Worm (Caenorhabditis elegans) whole organism, L3 larva: Measurements from ENCODE around the gene col-116.

Source experiments
- lin-15B ChIP-seq: fragments of 150-350 bp; optimal IDR thresholded peaks from 2 replicates; lab custom pipeline; 2014; ENCODE audit warnings: missing biosample characterization, missing genetic modification characterization
- nhr-11 ChIP-seq: fragments of 150-350 bp; optimal IDR thresholded peaks from 2 replicates; lab custom pipeline; 2014; ENCODE audit warnings: missing biosample characterization, missing genetic modification characterization
- ztf-11 ChIP-seq: fragments of 150-350 bp; optimal IDR thresholded peaks from 2 replicates; lab custom pipeline; 2014; ENCODE audit warnings: missing biosample characterization, missing genetic modification characterization

ce11 chrIV:8307408-8307807 is 48.3 kb upstream of the col-116 start:
- TF ChIP-seq nhr-11 (tag; lab: Kevin White, UChicago) (no peak), ztf-11 (tag; lab: Kevin White, UChicago) (no peak), lin-15B (no peak)
